Fruit fly (Drosophila melanogaster) whole organism, embryonic: ENCODE results near the gene Vti1b.

Source experiments
- Bteb2 ChIP-seq: fragments of 200-800 bp; sonication (Bioruptor generic); optimal IDR thresholded peaks from 2 replicates; lab custom pipeline; 2016; ENCODE audit warnings: missing biosample characterization, missing genetic modification characterization
- CG11695 ChIP-seq: fragments of 200-800 bp; sonication (Bioruptor generic); IDR thresholded peaks from 3 replicates; pipeline ENCODE4 v1.3.6; 2022; ENCODE audit warnings: missing biosample characterization, missing genetic modification characterization
- CG12219 ChIP-seq: fragments of 200-800 bp; sonication (Bioruptor generic); optimal IDR thresholded peaks from 3 replicates; lab custom pipeline; 2018; ENCODE audit warnings: missing biosample characterization, mild to moderate bottlenecking, missing genetic modification characterization
- CG13775 ChIP-seq: fragments of 200-800 bp; sonication (Bioruptor generic); optimal IDR thresholded peaks from 3 replicates; lab custom pipeline; 2017; ENCODE audit warnings: missing biosample characterization, mild to moderate bottlenecking, missing genetic modification characterization
- CG14014 ChIP-seq: fragments of 200-800 bp; sonication (Bioruptor generic); IDR thresholded peaks from 2 replicates; pipeline ENCODE4 v1.3.6; 2022; ENCODE audit warnings: missing biosample characterization, missing genetic modification characterization
- CG16863 ChIP-seq: fragments of 200-800 bp; sonication (Bioruptor generic); optimal IDR thresholded peaks from 3 replicates; lab custom pipeline; 2016; ENCODE audit warnings: missing biosample characterization, missing genetic modification characterization
- CG17359 ChIP-seq: fragments of 200-800 bp; sonication (Bioruptor generic); optimal IDR thresholded peaks from 3 replicates; lab custom pipeline; 2018; ENCODE audit warnings: missing biosample characterization, mild to moderate bottlenecking, missing genetic modification characterization, moderate library complexity
- CG17568 ChIP-seq: fragments of 200-800 bp; sonication (Bioruptor generic); optimal IDR thresholded peaks from 2 replicates; lab custom pipeline; 2018; ENCODE audit warnings: missing biosample characterization, mild to moderate bottlenecking, missing genetic modification characterization, moderate library complexity
- CG18262 ChIP-seq: fragments of 200-800 bp; optimal IDR thresholded peaks from 3 replicates; lab custom pipeline; 2019; ENCODE audit warnings: missing biosample characterization, mild to moderate bottlenecking, missing genetic modification characterization, moderate library complexity
- CG18599 ChIP-seq: fragments of 200-800 bp; sonication (Bioruptor generic); optimal IDR thresholded peaks from 3 replicates; lab custom pipeline; 2017; ENCODE audit warnings: missing biosample characterization, missing genetic modification characterization, mild to moderate bottlenecking, moderate library complexity, missing genetic modification reagents
- CG4617 ChIP-seq: fragments of 200-800 bp; sonication (Bioruptor generic); optimal IDR thresholded peaks from 3 replicates; lab custom pipeline; 2016; ENCODE audit warnings: missing biosample characterization, missing genetic modification characterization, borderline replicate concordance
- CG5953 ChIP-seq: fragments of 200-800 bp; sonication (Bioruptor generic); IDR thresholded peaks from 2 replicates; pipeline ENCODE4 v1.3.6; 2022; ENCODE audit warnings: missing biosample characterization, missing genetic modification characterization
- CG7786 ChIP-seq: fragments of 200-800 bp; sonication (Bioruptor generic); optimal IDR thresholded peaks from 2 replicates; lab custom pipeline; 2016; ENCODE audit warnings: missing biosample characterization, missing genetic modification characterization
- CG7839 ChIP-seq: fragments of 200-800 bp; sonication (Bioruptor generic); optimal IDR thresholded peaks from 3 replicates; lab custom pipeline; 2018; ENCODE audit warnings: missing biosample characterization, mild to moderate bottlenecking, missing genetic modification characterization, moderate library complexity
- CG8944 ChIP-seq: fragments of 200-800 bp; sonication (Bioruptor generic); optimal IDR thresholded peaks from 3 replicates; lab custom pipeline; 2016; ENCODE audit warnings: missing biosample characterization, missing genetic modification characterization
- CG9876 ChIP-seq: fragments of 200-800 bp; sonication (Bioruptor generic); optimal IDR thresholded peaks from 2 replicates; lab custom pipeline; 2016; ENCODE audit warnings: missing biosample characterization, missing genetic modification characterization
- Camta ChIP-seq: fragments of 200-800 bp; sonication (Bioruptor generic); optimal IDR thresholded peaks from 2 replicates; lab custom pipeline; 2016; ENCODE audit warnings: missing biosample characterization, missing genetic modification characterization
- Drgx ChIP-seq: fragments of 200-800 bp; sonication (Bioruptor generic); IDR thresholded peaks from 2 replicates; pipeline ENCODE4 v1.3.6; 2022; ENCODE audit warnings: missing biosample characterization, missing genetic modification characterization
- Fer1 ChIP-seq: fragments of 200-800 bp; sonication (Bioruptor generic); optimal IDR thresholded peaks from 2 replicates; lab custom pipeline; 2017; ENCODE audit warnings: missing biosample characterization, mild to moderate bottlenecking, missing genetic modification characterization
- Fer3 ChIP-seq: fragments of 200-800 bp; sonication (Bioruptor generic); optimal IDR thresholded peaks from 2 replicates; lab custom pipeline; 2018; ENCODE audit warnings: missing biosample characterization, mild to moderate bottlenecking, missing genetic modification characterization, moderate library complexity
- HLH3B ChIP-seq: fragments of 200-800 bp; sonication (Bioruptor generic); IDR thresholded peaks from 2 replicates; pipeline ENCODE4 v1.3.6; 2022; ENCODE audit warnings: missing biosample characterization, missing genetic modification characterization
- Hmx ChIP-seq: fragments of 200-800 bp; sonication (Bioruptor generic); optimal IDR thresholded peaks from 2 replicates; lab custom pipeline; 2016; ENCODE audit warnings: missing biosample characterization, missing genetic modification characterization
- Oli ChIP-seq: fragments of 200-800 bp; sonication (Bioruptor generic); optimal IDR thresholded peaks from 2 replicates; lab custom pipeline; 2018; ENCODE audit warnings: missing biosample characterization, mild to moderate bottlenecking, missing genetic modification characterization, moderate library complexity
- Tbp ChIP-seq: fragments of >200 bp; optimal IDR thresholded peaks from 2 replicates; lab custom pipeline; 2018; ENCODE audit warnings: missing biosample characterization, missing genetic modification characterization
- Xbp1 ChIP-seq: fragments of 200-800 bp; sonication (Bioruptor generic); optimal IDR thresholded peaks from 3 replicates; lab custom pipeline; 2016; ENCODE audit warnings: missing biosample characterization, mild to moderate bottlenecking, missing genetic modification characterization
- amos ChIP-seq: fragments of 200-800 bp; sonication (Bioruptor generic); IDR thresholded peaks from 2 replicates; pipeline ENCODE4 v1.3.6; 2022; ENCODE audit warnings: missing biosample characterization, missing genetic modification characterization; ENCODE audit not compliant: partially characterized antibody
- ash1 ChIP-seq: fragments of 200-800 bp; sonication (Bioruptor generic); optimal IDR thresholded peaks from 2 replicates; lab custom pipeline; 2018; ENCODE audit warnings: missing biosample characterization, mild to moderate bottlenecking, missing genetic modification characterization
- ato ChIP-seq: fragments of 200-800 bp; sonication (Bioruptor generic); IDR thresholded peaks from 2 replicates; pipeline ENCODE4 v1.3.6; 2022; ENCODE audit warnings: missing biosample characterization, missing genetic modification characterization; ENCODE audit not compliant: partially characterized antibody
- cg ChIP-seq: fragments of 200-800 bp; sonication (Bioruptor generic); optimal IDR thresholded peaks from 3 replicates; lab custom pipeline; 2019; ENCODE audit warnings: missing biosample characterization, mild to moderate bottlenecking, missing genetic modification characterization, moderate library complexity
- crp ChIP-seq, 2 experiments: fragments of 200-800 bp; sonication (Bioruptor generic); optimal IDR thresholded peaks; 2 replicates in 1 of 2; 3 replicates in 1 of 2; lab custom pipeline; 2017; ENCODE audit warnings: missing biosample characterization in 2 of 2, missing genetic modification characterization in 2 of 2, mild to moderate bottlenecking in 1 of 2, moderate library complexity in 1 of 2
- dati ChIP-seq: fragments of 200-800 bp; sonication (Bioruptor generic); IDR thresholded peaks from 2 replicates; pipeline ENCODE4 v1.3.6; 2022; ENCODE audit warnings: missing biosample characterization, missing genetic modification characterization
- fu2 ChIP-seq: fragments of 200-800 bp; sonication (Bioruptor generic); optimal IDR thresholded peaks from 2 replicates; lab custom pipeline; 2016; ENCODE audit warnings: missing biosample characterization, missing genetic modification characterization
- gcm2 ChIP-seq: fragments of 200-800 bp; sonication (Bioruptor generic); optimal IDR thresholded peaks from 2 replicates; lab custom pipeline; 2016; ENCODE audit warnings: missing biosample characterization, missing genetic modification characterization
- gfzf ChIP-seq: fragments of 200-800 bp; sonication (Bioruptor generic); optimal IDR thresholded peaks from 2 replicates; lab custom pipeline; 2016; ENCODE audit warnings: missing biosample characterization, mild to moderate bottlenecking, missing genetic modification characterization, moderate library complexity
- hb ChIP-seq: fragments of 200-800 bp; sonication (Bioruptor generic); IDR thresholded peaks from 3 replicates; pipeline ENCODE4 v1.3.6; 2022; ENCODE audit warnings: missing biosample characterization, missing genetic modification characterization; ENCODE audit not compliant: partially characterized antibody
- insv ChIP-seq, 2 experiments: fragments of 200-800 bp; sonication (Bioruptor generic); optimal IDR thresholded peaks; 3 replicates each; lab custom pipeline; 2016 to 2018; ENCODE audit warnings: missing biosample characterization in 2 of 2, missing genetic modification characterization in 2 of 2
- lbe ChIP-seq: fragments of 200-800 bp; sonication (Bioruptor generic); optimal IDR thresholded peaks from 2 replicates; lab custom pipeline; 2016; ENCODE audit warnings: missing biosample characterization, mild to moderate bottlenecking, missing genetic modification characterization
- pita ChIP-seq: fragments of 200-800 bp; sonication (Bioruptor generic); optimal IDR thresholded peaks from 2 replicates; lab custom pipeline; 2017; ENCODE audit warnings: missing biosample characterization, mild to moderate bottlenecking, missing genetic modification characterization
- sc ChIP-seq, 3 experiments: fragments of >200 bp in 2 of 3; fragments of 200-800 bp in 1 of 3; sonication (Bioruptor generic) in 1 of 3; optimal IDR thresholded peaks; 2 replicates in 2 of 3; 3 replicates in 1 of 3; lab custom pipeline; 2017; ENCODE audit warnings: mild to moderate bottlenecking in 1 of 3, missing biosample characterization in 1 of 3, missing genetic modification characterization in 1 of 3, missing genetic modification reagents in 1 of 3
- sr ChIP-seq: fragments of 200-800 bp; sonication (Bioruptor generic); IDR thresholded peaks from 3 replicates; pipeline ENCODE4 v1.3.6; 2022; ENCODE audit warnings: missing biosample characterization, missing genetic modification characterization
- tin ChIP-seq: fragments of 200-800 bp; sonication (Bioruptor generic); optimal IDR thresholded peaks from 3 replicates; lab custom pipeline; 2016; ENCODE audit warnings: missing biosample characterization, missing genetic modification characterization
- trem ChIP-seq: fragments of 200-800 bp; optimal IDR thresholded peaks from 3 replicates; lab custom pipeline; 2019; ENCODE audit warnings: missing biosample characterization, mild to moderate bottlenecking, missing genetic modification characterization, moderate library complexity
- twi ChIP-seq: fragments of 200-800 bp; optimal IDR thresholded peaks from 2 replicates; lab custom pipeline; 2019; ENCODE audit warnings: missing biosample characterization, mild to moderate bottlenecking, missing genetic modification characterization, moderate library complexity
- unpg ChIP-seq: fragments of 200-800 bp; sonication (Bioruptor generic); optimal IDR thresholded peaks from 3 replicates; lab custom pipeline; 2018; ENCODE audit warnings: missing biosample characterization, mild to moderate bottlenecking, missing genetic modification characterization, moderate library complexity
- yki ChIP-seq: fragments of >200 bp; optimal IDR thresholded peaks from 3 replicates; lab custom pipeline; 2018
- z ChIP-seq: fragments of 200-800 bp; sonication (Bioruptor generic); IDR thresholded peaks from 3 replicates; pipeline ENCODE4 v1.3.6; 2022; ENCODE audit warnings: missing biosample characterization, missing genetic modification characterization
- zen2 ChIP-seq: fragments of 200-800 bp; sonication (Bioruptor generic); IDR thresholded peaks from 3 replicates; pipeline ENCODE4 v1.3.6; 2022; ENCODE audit warnings: missing biosample characterization, missing genetic modification characterization; ENCODE audit not compliant: partially characterized antibody

Gene Vti1b

dm6 chr3R:18402549-18403429, 6.0 kb downstream of the Vti1b start, which contains the start of the genes Wdr37 and koko:
Gene Wdr37 (minus strand): TSS chr3R:18402716.
Gene koko (plus strand): TSS chr3R:18403026.
- peak; percentile 83 for TF ChIP-seq CG16863 (GFP tag; lab: Kevin White, UChicago)
- TF ChIP-seq pita (GFP tag; lab: Kevin White, UChicago), result no peak
- TF ChIP-seq Oli (tag; lab: Kevin White, UChicago), result peak; percentile 97
- peak; percentile 72 for TF ChIP-seq CG8944 (GFP tag; lab: Kevin White, UChicago)
- peak; percentile 82; the same call in 1 of the 2 replicates for TF ChIP-seq dati (GFP tag; lab: Robert Waterston, UW)
- no peak for TF ChIP-seq Tbp
- peak; percentile 85 for TF ChIP-seq lbe (GFP tag; lab: Kevin White, UChicago)
- peak; percentile 81 for TF ChIP-seq Camta (GFP tag; lab: Kevin White, UChicago)
- peak; percentile 79 for TF ChIP-seq CG7786 (GFP tag; lab: Kevin White, UChicago)
- TF ChIP-seq hb (GFP tag; lab: Robert Waterston, UW), result no peak
- TF ChIP-seq CG9876 (GFP tag; lab: Kevin White, UChicago), result peak; percentile 42
- TF ChIP-seq ato (GFP tag; lab: Robert Waterston, UW), result peak; percentile 52; the same call in 1 of the 2 replicates
- TF ChIP-seq ash1 (GFP tag; lab: Kevin White, UChicago), result peak; percentile 3
- peak; percentile 94 for TF ChIP-seq trem
- peak in 1 of 2 experiments; percentile 85 for TF ChIP-seq insv (GFP tag; optimal IDR thresholded peaks at IDR 0.05; lab: Kevin White, UChicago)
- peak; percentile 99 for TF ChIP-seq CG11695 (GFP tag; lab: Robert Waterston, UW)
- TF ChIP-seq Bteb2 (GFP tag; lab: Kevin White, UChicago), result peak; percentile 70
- 0 out of 3 replicates have a peak, but pooled peaks have one; percentile 8 for TF ChIP-seq z (GFP tag; lab: Robert Waterston, UW)
- TF ChIP-seq Hmx (GFP tag; lab: Kevin White, UChicago), result peak; percentile 79
- TF ChIP-seq gfzf (GFP tag; lab: Kevin White, UChicago), result peak; percentile 8
- peak; percentile 97 for TF ChIP-seq Xbp1 (GFP tag; lab: Kevin White, UChicago)
- peak; percentile 95 for TF ChIP-seq twi (tag; lab: Kevin White, UChicago)
- peak; percentile 71 to 90 for TF ChIP-seq crp (GFP tag; optimal IDR thresholded peaks at IDR 0.05; lab: Kevin White, UChicago)
- TF ChIP-seq unpg (GFP tag; lab: Kevin White, UChicago), result peak; percentile 98
- peak; percentile 99 for TF ChIP-seq HLH3B
- TF ChIP-seq Drgx (GFP tag; lab: Robert Waterston, UW), result peak; percentile 98
- TF ChIP-seq amos (GFP tag; lab: Robert Waterston, UW), result peak; percentile 62
- peak; percentile 79 for TF ChIP-seq CG12219 (GFP tag; lab: Kevin White, UChicago)
- no peak for TF ChIP-seq cg (GFP tag; lab: Kevin White, UChicago)
- TF ChIP-seq Fer3, result peak; percentile 98
- TF ChIP-seq zen2 (GFP tag; lab: Robert Waterston, UW), result no peak
- TF ChIP-seq sr (GFP tag; lab: Robert Waterston, UW), result peak; percentile 50; the same call in 1 of the 3 replicates
- TF ChIP-seq sc (optimal IDR thresholded peaks at IDR 0.05; lab: Kevin White, UChicago), result no peak
- TF ChIP-seq sc (GFP tag; optimal IDR thresholded peaks at IDR 0.05; lab: Kevin White, UChicago), result peak; percentile 92
- TF ChIP-seq CG18262 (tag; lab: Kevin White, UChicago), result peak; percentile 98
- TF ChIP-seq CG18599 (GFP tag; lab: Kevin White, UChicago), result peak; percentile 96
- TF ChIP-seq CG7839 (tag; lab: Kevin White, UChicago), result peak; percentile 98
- peak; percentile 97 for TF ChIP-seq CG17359 (tag; lab: Kevin White, UChicago)
- TF ChIP-seq CG13775 (GFP tag; lab: Kevin White, UChicago), result peak; percentile 98
- TF ChIP-seq CG4617 (GFP tag; lab: Kevin White, UChicago), result peak; percentile 86
- TF ChIP-seq fu2 (GFP tag; lab: Kevin White, UChicago), result peak; percentile 52
- peak; percentile 98 for TF ChIP-seq CG14014 (GFP tag; lab: Robert Waterston, UW)
- TF ChIP-seq CG5953 (GFP tag; lab: Robert Waterston, UW), result peak; percentile 88
- TF ChIP-seq yki (lab: Kevin White, UChicago), result no peak
- peak; percentile 96 for TF ChIP-seq tin (GFP tag; lab: Kevin White, UChicago)
- peak; percentile 95 for TF ChIP-seq Fer1 (GFP tag; lab: Kevin White, UChicago)
- no peak for TF ChIP-seq CG17568
- no peak for TF ChIP-seq gcm2
